Worm (Caenorhabditis elegans): Measurements from ENCODE around the gene C17H12.12.

The C17H12.12 gene

DNA sequence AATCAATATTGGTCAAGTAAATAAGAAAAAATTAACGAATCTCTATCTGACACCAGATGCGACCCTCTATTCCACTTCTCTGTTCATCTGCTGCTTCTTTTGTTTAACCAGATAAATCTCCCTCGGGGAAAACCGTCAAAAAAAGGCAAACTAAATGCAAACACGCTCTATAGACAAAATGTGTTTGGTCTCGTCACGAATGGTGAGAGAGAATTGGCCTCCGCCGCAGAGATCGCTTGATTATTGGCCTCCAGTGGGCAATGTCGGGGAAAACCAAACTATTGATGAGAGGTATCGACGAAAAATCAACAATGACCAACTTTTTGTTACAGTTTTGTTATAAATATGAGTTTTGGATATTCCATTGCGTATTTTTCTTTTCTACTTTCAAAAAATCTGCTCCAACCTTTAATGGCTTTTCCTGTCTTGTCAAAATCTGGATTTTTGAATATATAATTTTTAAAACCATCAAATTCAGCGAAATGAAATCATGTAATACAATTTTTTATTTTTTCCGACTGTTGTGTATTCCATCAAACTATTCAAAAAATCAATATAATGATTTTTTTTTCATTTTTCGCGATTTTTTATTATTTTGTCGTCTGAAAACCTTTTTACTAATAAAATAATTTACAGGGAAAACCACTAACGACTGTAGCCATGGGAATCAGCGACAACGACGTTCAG lies 5.1 kb upstream of the C17H12.12 start, which contains the start of the genes C17H12.2 and vha-8 (continued):
- peak; percentile 7 for TF ChIP-seq elt-2 (tag; optimal IDR thresholded peaks at IDR 0.05)
- peak; percentile 47 for TF ChIP-seq nhr-11 (tag; optimal IDR thresholded peaks at IDR 0.05)
- peak; percentile 95 for TF ChIP-seq rnt-1 (tag; optimal IDR thresholded peaks at IDR 0.05)
- TF ChIP-seq swsn-7 (tag; optimal IDR thresholded peaks at IDR 0.05) = peak; percentile 93
- TF ChIP-seq C04F5.9 (tag; optimal IDR thresholded peaks at IDR 0.05) = peak; percentile 76
- TF ChIP-seq isw-1 (GFP tag; IDR thresholded peaks at IDR 0.05) = peak; percentile 89
- TF ChIP-seq nhr-84 (tag; optimal IDR thresholded peaks at IDR 0.05) = no peak
- TF ChIP-seq tlp-1 (tag; optimal IDR thresholded peaks at IDR 0.05) = no peak
- TF ChIP-seq ceh-63 (GFP tag; optimal IDR thresholded peaks at IDR 0.05) = no peak
- TF ChIP-seq alr-1 (tag; optimal IDR thresholded peaks at IDR 0.05; ENCODE audit: borderline replicate concordance) = no peak
- no peak for TF ChIP-seq pqm-1 (tag; optimal IDR thresholded peaks at IDR 0.05)
- TF ChIP-seq ztf-4 (tag; optimal IDR thresholded peaks at IDR 0.05) = peak; percentile 79
- TF ChIP-seq zip-4 (GFP tag; optimal IDR thresholded peaks at IDR 0.05) = peak; percentile 69
- peak; percentile 90 for TF ChIP-seq nhr-19 (GFP tag; conservative IDR thresholded peaks at IDR 0.05)
- TF ChIP-seq ceh-88 (GFP tag; IDR thresholded peaks at IDR 0.05) = no peak; the same call in 1 of the 2 replicates
- no peak for TF ChIP-seq Y116A8C.19 (tag; optimal IDR thresholded peaks at IDR 0.05; ENCODE audit: borderline replicate concordance)
- TF ChIP-seq lin-13 (GFP tag; optimal IDR thresholded peaks at IDR 0.05) = peak; percentile 93
- TF ChIP-seq nhr-85 (tag) = peak; percentile 94
- peak; percentile 45 for TF ChIP-seq fkh-4 (tag; optimal IDR thresholded peaks at IDR 0.05; ENCODE audit: borderline replicate concordance)
- TF ChIP-seq nhr-90 (tag; optimal IDR thresholded peaks at IDR 0.05; ENCODE audit: poor library complexity) = peak; percentile 89
- TF ChIP-seq vab-15 (tag; optimal IDR thresholded peaks at IDR 0.05) = peak; percentile 96
- TF ChIP-seq nhr-71 (tag; optimal IDR thresholded peaks at IDR 0.05) = peak; percentile 96
- peak; percentile 66 for TF ChIP-seq mef-2 (tag; optimal IDR thresholded peaks at IDR 0.05)
- TF ChIP-seq unc-130 (tag; optimal IDR thresholded peaks at IDR 0.05) = peak; percentile 97
- peak; percentile 97 for TF ChIP-seq lin-14 (GFP tag; optimal IDR thresholded peaks at IDR 0.05)
- TF ChIP-seq lin-35 (GFP tag; optimal IDR thresholded peaks at IDR 0.05) = peak; percentile 90 to 94
- no peak for TF ChIP-seq ets-5 (GFP tag; IDR thresholded peaks at IDR 0.05)
- peak; percentile 94 for TF ChIP-seq nhr-47 (tag; optimal IDR thresholded peaks at IDR 0.05)
- TF ChIP-seq mep-1 (tag; optimal IDR thresholded peaks at IDR 0.05) = peak; percentile 98
- no peak for TF ChIP-seq ceh-90 (tag; optimal IDR thresholded peaks at IDR 0.05)
- peak in 1 of 2 experiments; percentile 55 for TF ChIP-seq ztf-11 (tag; optimal IDR thresholded peaks at IDR 0.05)
- TF ChIP-seq efl-3 (GFP tag; optimal IDR thresholded peaks at IDR 0.05) = no peak
- TF ChIP-seq lin-15B (tag; optimal IDR thresholded peaks at IDR 0.05) = peak; percentile 98
- peak; percentile 64 for TF ChIP-seq hpl-2 (GFP tag; optimal IDR thresholded peaks at IDR 0.05)
- peak; percentile 93 to 96 for TF ChIP-seq lsy-2 (tag; optimal IDR thresholded peaks at IDR 0.05)
- no peak for TF ChIP-seq hlh-4 (tag; optimal IDR thresholded peaks at IDR 0.05)
- peak; percentile 88 for TF ChIP-seq fkh-8 (tag; optimal IDR thresholded peaks at IDR 0.05)
- TF ChIP-seq unc-98 (GFP tag; IDR thresholded peaks at IDR 0.05) = no peak
- peak; percentile 88 for TF ChIP-seq skn-1 (tag; optimal IDR thresholded peaks at IDR 0.05)
- peak; percentile 89 for TF ChIP-seq dsc-1 (tag; optimal IDR thresholded peaks at IDR 0.05)
- TF ChIP-seq elt-3 (tag; optimal IDR thresholded peaks at IDR 0.05) = peak in 4 of 6 experiments; percentile 11 to 94 (median 79)
- peak; percentile 73 for TF ChIP-seq lir-3 (tag; optimal IDR thresholded peaks at IDR 0.05; ENCODE audit: poor library complexity)
- peak; percentile 83 to 88 (median 86) for TF ChIP-seq dpl-1 (GFP tag; optimal IDR thresholded peaks at IDR 0.05)
- no peak for TF ChIP-seq unc-62 (GFP tag; optimal IDR thresholded peaks at IDR 0.05)
- peak in 1 of 2 experiments; percentile 85 for TF ChIP-seq mdl-1 (tag; optimal IDR thresholded peaks at IDR 0.05)
- peak; percentile 66 for TF ChIP-seq pag-3 (tag; optimal IDR thresholded peaks at IDR 0.05; ENCODE audit: borderline replicate concordance, insufficient read depth)
- peak; percentile 98 for TF ChIP-seq snu-23 (GFP tag; optimal IDR thresholded peaks at IDR 0.05)
- TF ChIP-seq snpc-4 (tag; optimal IDR thresholded peaks at IDR 0.05) = peak; percentile 84
- peak; percentile 54 for TF ChIP-seq ceh-8 (GFP tag; optimal IDR thresholded peaks at IDR 0.05)
- peak; percentile 29 for TF ChIP-seq ama-1 (optimal IDR thresholded peaks at IDR 0.05)
- peak; percentile 93 for TF ChIP-seq tbx-2 (tag; optimal IDR thresholded peaks at IDR 0.05)

All from whole organism, L1 larva.